Worm (Caenorhabditis elegans) whole organism, L4 larva: ENCODE data around the gene F22F4.5.

Experiments
- D1046.2 ChIP-seq: fragments of 200-800 bp; sonication (Bioruptor generic); IDR thresholded peaks from 2 replicates; pipeline ENCODE4 v1.3.6; 2022; ENCODE audit warnings: missing genetic modification characterization, missing compliant biosample characterization
- F10B5.3 ChIP-seq: sonication (generic microtip); optimal IDR thresholded peaks from 2 replicates; lab custom pipeline; 2016; ENCODE audit warnings: mild to moderate bottlenecking, missing genetic modification characterization, missing compliant biosample characterization
- aha-1 ChIP-seq: fragments of 150-350 bp; peaks from one replicate; lab custom pipeline; 2014; ENCODE audit warnings: missing biosample characterization, missing genetic modification characterization
- ceh-20 ChIP-seq: fragments of 200-800 bp; sonication (Bioruptor generic); IDR thresholded peaks from 2 replicates; pipeline ENCODE4 v1.3.6; 2022; ENCODE audit warnings: missing genetic modification reagents, missing genetic modification characterization, missing compliant biosample characterization
- ceh-32 ChIP-seq: sonication (generic microtip); optimal IDR thresholded peaks from 2 replicates; lab custom pipeline; 2016; ENCODE audit warnings: mild to moderate bottlenecking, missing genetic modification characterization, missing compliant biosample characterization; ENCODE audit not compliant: poor library complexity
- ceh-62 ChIP-seq: sonication (generic microtip); optimal IDR thresholded peaks from 2 replicates; lab custom pipeline; 2017; ENCODE audit warnings: missing biosample characterization, missing genetic modification characterization
- ctbp-1 ChIP-seq: fragments of 200-800 bp; sonication (Bioruptor generic); IDR thresholded peaks from 2 replicates; pipeline ENCODE4 v1.3.6; 2022; ENCODE audit warnings: missing genetic modification reagents, missing genetic modification characterization, missing compliant biosample characterization
- daf-12 ChIP-seq: fragments of 150-350 bp; optimal IDR thresholded peaks from 2 replicates; lab custom pipeline; 2014; ENCODE audit warnings: missing biosample characterization, missing genetic modification reagents, missing genetic modification characterization
- daf-16 ChIP-seq, 3 experiments: sonication (generic microtip); optimal IDR thresholded peaks; 2 replicates each; lab custom pipeline; 2016 to 2017; ENCODE audit warnings: missing genetic modification characterization in 3 of 3, missing genetic modification reagents in 3 of 3, mild to moderate bottlenecking in 2 of 3, missing compliant biosample characterization in 2 of 3, missing biosample characterization in 1 of 3, moderate library complexity in 1 of 3
- dmd-6 ChIP-seq: fragments of 200-800 bp; sonication (Bioruptor generic); IDR thresholded peaks from 2 replicates; pipeline ENCODE4 v1.3.6; 2022; ENCODE audit warnings: missing genetic modification reagents, missing genetic modification characterization, missing compliant biosample characterization
- duxl-1 ChIP-seq: sonication (generic microtip); optimal IDR thresholded peaks from 2 replicates; lab custom pipeline; 2016; ENCODE audit warnings: mild to moderate bottlenecking, missing genetic modification characterization, moderate library complexity, missing compliant biosample characterization; ENCODE audit not compliant: poor library complexity
- dve-1 ChIP-seq: sonication (generic microtip); optimal IDR thresholded peaks from 2 replicates; lab custom pipeline; 2017; ENCODE audit warnings: antibody characterized with exemption, mild to moderate bottlenecking, missing genetic modification characterization, missing compliant biosample characterization; ENCODE audit not compliant: insufficient read depth
- egl-43 ChIP-seq: fragments of 200-800 bp; sonication (Bioruptor generic); IDR thresholded peaks from 2 replicates; pipeline ENCODE4 v1.3.6; 2022; ENCODE audit warnings: missing genetic modification reagents, missing genetic modification characterization, missing compliant biosample characterization
- fos-1 ChIP-seq: fragments of 150-350 bp; optimal IDR thresholded peaks from 2 replicates; lab custom pipeline; 2014; ENCODE audit warnings: missing biosample characterization, missing genetic modification characterization
- hif-1 ChIP-seq, 2 experiments: sonication (generic microtip); optimal IDR thresholded peaks; 2 replicates each; lab custom pipeline; 2016 to 2017; ENCODE audit warnings: missing compliant biosample characterization in 2 of 2, missing genetic modification characterization in 2 of 2, missing genetic modification reagents in 2 of 2, missing genotype in 2 of 2, mild to moderate bottlenecking in 1 of 2
- hlh-11 ChIP-seq: fragments of 200-800 bp; sonication (Bioruptor generic); optimal IDR thresholded peaks from 2 replicates; lab custom pipeline; 2018; ENCODE audit warnings: mild to moderate bottlenecking, missing genetic modification characterization, missing compliant biosample characterization
- hlh-30 ChIP-seq: sonication (generic microtip); optimal IDR thresholded peaks from 2 replicates; lab custom pipeline; 2017; ENCODE audit warnings: antibody characterized with exemption, mild to moderate bottlenecking, missing genetic modification characterization, missing compliant biosample characterization; ENCODE audit not compliant: insufficient read depth
- lin-1 ChIP-seq: fragments of 200-800 bp; sonication (Bioruptor generic); IDR thresholded peaks from 2 replicates; pipeline ENCODE4 v1.3.6; 2022; ENCODE audit warnings: missing genetic modification reagents, missing genetic modification characterization, missing compliant biosample characterization
- lin-15B ChIP-seq: fragments of 150-350 bp; sonication (generic microtip); optimal IDR thresholded peaks from 3 replicates; lab custom pipeline; 2014; ENCODE audit warnings: missing biosample characterization, missing genetic modification characterization
- lir-3 ChIP-seq: sonication (generic microtip); optimal IDR thresholded peaks from 2 replicates; lab custom pipeline; 2016; ENCODE audit warnings: mild to moderate bottlenecking, missing genetic modification characterization, missing compliant biosample characterization
- lsy-2 ChIP-seq, 2 experiments: fragments of 150-350 bp in 1 of 2; sonication (generic microtip) in 1 of 2; optimal IDR thresholded peaks; 2 replicates each; lab custom pipeline; 2014 to 2017; ENCODE audit warnings: missing biosample characterization in 2 of 2, missing genetic modification characterization in 2 of 2
- mxl-3 ChIP-seq: fragments of 200-800 bp; sonication (Bioruptor generic); optimal IDR thresholded peaks from 2 replicates; lab custom pipeline; 2018; ENCODE audit warnings: mild to moderate bottlenecking, missing genetic modification characterization, missing compliant biosample characterization
- nhr-111 ChIP-seq: fragments of 200-800 bp; sonication (Bioruptor generic); optimal IDR thresholded peaks from 2 replicates; lab custom pipeline; 2018; ENCODE audit warnings: mild to moderate bottlenecking, missing genetic modification characterization, missing compliant biosample characterization
- nhr-25 ChIP-seq: sonication (generic microtip); optimal IDR thresholded peaks from 2 replicates; lab custom pipeline; 2017; ENCODE audit warnings: missing genetic modification characterization, mild to moderate bottlenecking, missing compliant biosample characterization, antibody characterized with exemption, moderate library complexity, borderline replicate concordance; ENCODE audit not compliant: insufficient read depth
- nhr-28 ChIP-seq: fragments of 150-350 bp; optimal IDR thresholded peaks from 2 replicates; lab custom pipeline; 2014; ENCODE audit warnings: missing biosample characterization, missing genetic modification characterization
- nhr-41 ChIP-seq: fragments of 200-800 bp; sonication (Bioruptor generic); IDR thresholded peaks from 2 replicates; pipeline ENCODE4 v1.3.6; 2022; ENCODE audit warnings: missing genetic modification reagents, missing genetic modification characterization, missing compliant biosample characterization
- nhr-42 ChIP-seq: fragments of 200-800 bp; sonication (Bioruptor generic); IDR thresholded peaks from 2 replicates; pipeline ENCODE4 v1.3.6; 2022; ENCODE audit warnings: missing genetic modification characterization, missing compliant biosample characterization
- pha-4 ChIP-seq, 2 experiments: fragments of 150-350 bp in 1 of 2; fragments of 200-800 bp in 1 of 2; sonication (Bioruptor generic) in 1 of 2; IDR thresholded peaks in 1 of 2; optimal IDR thresholded peaks in 1 of 2; 2 replicates each; pipeline versions ENCODE4 v1.3.6 to Lab custom; 2014 to 2022; ENCODE audit warnings: missing genetic modification characterization in 2 of 2, missing genetic modification reagents in 2 of 2, missing biosample characterization in 1 of 2, missing compliant biosample characterization in 1 of 2
- php-3 ChIP-seq: fragments of 200-800 bp; sonication (Bioruptor generic); IDR thresholded peaks from 2 replicates; pipeline ENCODE4 v1.3.6; 2022; ENCODE audit warnings: missing genetic modification reagents, missing genetic modification characterization, missing compliant biosample characterization
- pqm-1 ChIP-seq: sonication (generic microtip); optimal IDR thresholded peaks from 2 replicates; lab custom pipeline; 2017; ENCODE audit warnings: missing biosample characterization, missing genetic modification characterization
- saeg-2 ChIP-seq: fragments of 200-800 bp; sonication (Bioruptor generic); IDR thresholded peaks from 2 replicates; pipeline ENCODE4 v1.3.6; 2022; ENCODE audit warnings: missing genetic modification reagents, missing genetic modification characterization, missing compliant biosample characterization
- set-16 ChIP-seq: fragments of 200-800 bp; sonication (Bioruptor generic); IDR thresholded peaks from 2 replicates; pipeline ENCODE4 v1.3.6; 2022; ENCODE audit warnings: missing genetic modification reagents, missing genetic modification characterization, missing compliant biosample characterization
- tra-1 ChIP-seq: fragments of 200-800 bp; sonication (Bioruptor generic); IDR thresholded peaks from 2 replicates; pipeline ENCODE4 v1.3.6; 2022; ENCODE audit warnings: missing genetic modification reagents, missing genetic modification characterization, missing compliant biosample characterization
- unc-62 ChIP-seq, 3 experiments: fragments of 150-350 bp in 1 of 3; sonication (generic microtip); optimal IDR thresholded peaks in 2 of 3; peaks in 1 of 3; 1 replicate in 1 of 3; 2 replicates in 2 of 3; lab custom pipeline; 2014 to 2017; ENCODE audit warnings: missing biosample characterization in 3 of 3, missing genetic modification characterization in 3 of 3, missing genetic modification reagents in 3 of 3, missing genotype in 1 of 3
- vab-7 ChIP-seq: fragments of 200-800 bp; sonication (Bioruptor generic); IDR thresholded peaks from 2 replicates; pipeline ENCODE4 v1.3.6; 2022; ENCODE audit warnings: missing genetic modification reagents, missing genetic modification characterization, missing compliant biosample characterization
- zfp-3 ChIP-seq: fragments of 200-800 bp; sonication (Bioruptor generic); conservative IDR thresholded peaks from 2 replicates; pipeline ENCODE4 v1.3.6; 2022; ENCODE audit warnings: missing genetic modification reagents, missing genetic modification characterization, missing compliant biosample characterization

Gene F22F4.5

ce11 chrX:5976206-5976960 lies 16.3 kb downstream of the F22F4.5 start (continued):
- TF ChIP-seq ctbp-1 (GFP tag; lab: Robert Waterston, UW) (peak; percentile 68; the same call in 1 of the 2 replicates), hif-1 (tag; optimal IDR thresholded peaks at IDR 0.05; lab: Kevin White, UChicago) (no peak), lsy-2 (tag; optimal IDR thresholded peaks at IDR 0.05; lab: Kevin White, UChicago) (peak in 1 of 2 experiments; percentile 35), nhr-25 (tag; lab: Kevin White, UChicago) (no peak), nhr-42 (GFP tag; lab: Robert Waterston, UW) (no peak)

- no peak for TF ChIP-seq pqm-1
- TF ChIP-seq nhr-41 (GFP tag; lab: Robert Waterston, UW) = no peak
- no peak for TF ChIP-seq saeg-2 (GFP tag; lab: Robert Waterston, UW)
- no peak for TF ChIP-seq ceh-32 (tag; lab: Kevin White, UChicago)
- TF ChIP-seq vab-7 = no peak
- TF ChIP-seq lin-15B = no peak
- no peak for TF ChIP-seq nhr-42 (GFP tag; lab: Robert Waterston, UW)
- no peak for TF ChIP-seq pha-4 (GFP tag; IDR thresholded peaks at IDR 0.05; lab: Robert Waterston, UW)
- no peak for TF ChIP-seq pha-4 (tag; optimal IDR thresholded peaks at IDR 0.05; lab: Kevin White, UChicago)
- no peak for TF ChIP-seq lin-1 (GFP tag; lab: Robert Waterston, UW)
- no peak for TF ChIP-seq egl-43 (GFP tag; lab: Robert Waterston, UW)
- no peak for TF ChIP-seq fos-1
- TF ChIP-seq lsy-2 (tag; optimal IDR thresholded peaks at IDR 0.05; lab: Kevin White, UChicago) = no peak
- TF ChIP-seq mxl-3 = no peak
- TF ChIP-seq ceh-62 (tag; lab: Kevin White, UChicago) = no peak
- no peak for TF ChIP-seq daf-16 (GFP tag; optimal IDR thresholded peaks at IDR 0.05; lab: Kevin White, UChicago)
- TF ChIP-seq daf-16 (tag; optimal IDR thresholded peaks at IDR 0.05; lab: Kevin White, UChicago) = peak; percentile 21
- no peak for TF ChIP-seq D1046.2 (GFP tag; lab: Robert Waterston, UW)
- TF ChIP-seq php-3 (GFP tag; lab: Robert Waterston, UW) = 0 out of 2 replicates have a peak, but pooled peaks have one; percentile 31
- TF ChIP-seq nhr-28 = peak; percentile 58
- TF ChIP-seq nhr-111 (GFP tag; lab: Kevin White, UChicago) = no peak
- TF ChIP-seq lir-3 (tag; lab: Kevin White, UChicago) = no peak
- TF ChIP-seq daf-12 = no peak
- TF ChIP-seq, all 104 proteins: peak for 3
Observed at ce11 chrX:5975726-5976125, 16.9 kb downstream of the F22F4.5 start.

- no peak for TF ChIP-seq duxl-1 (tag; lab: Kevin White, UChicago)
- TF ChIP-seq aha-1 (tag; lab: Kevin White, UChicago) = peak; percentile 72
Observed at ce11 chrX:5975228-5975627, 17.4 kb downstream of the F22F4.5 start.

ce11 chrX:5972212-5972611 lies 20.5 kb downstream of the F22F4.5 start:
- TF ChIP-seq F10B5.3 (tag; lab: Kevin White, UChicago) = no peak
- TF ChIP-seq aha-1 (tag; lab: Kevin White, UChicago) = peak; percentile 55
- peak; percentile 69; the same call in 1 of the 2 replicates for TF ChIP-seq ceh-20 (GFP tag; lab: Robert Waterston, UW)

ce11 chrX:5962560-5962959 lies 30.1 kb downstream of the F22F4.5 start:
- no peak for TF ChIP-seq zfp-3
- TF ChIP-seq nhr-25 (tag; lab: Kevin White, UChicago) = no peak
- peak; percentile 39 for TF ChIP-seq nhr-28
- peak; percentile 70 for TF ChIP-seq dve-1 (tag; lab: Kevin White, UChicago)
- TF ChIP-seq unc-62 (GFP tag; optimal IDR thresholded peaks at IDR 0.05 in 1 of 2; lab: Kevin White, UChicago) = no peak
- no peak for TF ChIP-seq unc-62 (tag; optimal IDR thresholded peaks at IDR 0.05; lab: Kevin White, UChicago)
- TF ChIP-seq hlh-30 = peak; percentile 55
- no peak for TF ChIP-seq daf-16 (GFP tag; optimal IDR thresholded peaks at IDR 0.05; lab: Kevin White, UChicago)
- peak; percentile 67 for TF ChIP-seq daf-16 (tag; optimal IDR thresholded peaks at IDR 0.05; lab: Kevin White, UChicago)
- no peak for TF ChIP-seq fos-1
- no peak for TF ChIP-seq set-16 (GFP tag; lab: Robert Waterston, UW)
- peak; percentile 45; the same call in 1 of the 2 replicates for TF ChIP-seq tra-1 (GFP tag; lab: Robert Waterston, UW)
- peak; percentile 74 for TF ChIP-seq dmd-6 (GFP tag; lab: Robert Waterston, UW)
- peak; percentile 56 for TF ChIP-seq hlh-11 (tag; lab: Kevin White, UChicago)
